Fruit fly (Drosophila melanogaster) whole organism, embryonic: ENCODE measurements around the gene CG18766.

ENCODE experiments used
- B-H2 ChIP-seq: fragments of 200-800 bp; sonication (Bioruptor generic); optimal IDR thresholded peaks from 2 replicates; lab custom pipeline; 2018; ENCODE audit warnings: missing biosample characterization, mild to moderate bottlenecking, missing genetic modification characterization
- CG11456 ChIP-seq: fragments of 200-800 bp; sonication (Bioruptor generic); IDR thresholded peaks from 3 replicates; pipeline ENCODE4 v1.3.6; 2022; ENCODE audit warnings: missing biosample characterization, missing genetic modification characterization
- CG12071 ChIP-seq: fragments of 200-800 bp; sonication (Bioruptor generic); optimal IDR thresholded peaks from 3 replicates; lab custom pipeline; 2018; ENCODE audit warnings: missing biosample characterization, mild to moderate bottlenecking, missing genetic modification characterization
- CG12219 ChIP-seq: fragments of 200-800 bp; sonication (Bioruptor generic); optimal IDR thresholded peaks from 3 replicates; lab custom pipeline; 2018; ENCODE audit warnings: missing biosample characterization, mild to moderate bottlenecking, missing genetic modification characterization
- CG12299 ChIP-seq: fragments of 200-800 bp; sonication (Bioruptor generic); optimal IDR thresholded peaks from 2 replicates; lab custom pipeline; 2018; ENCODE audit warnings: missing biosample characterization, mild to moderate bottlenecking, missing genetic modification characterization
- CG12744 ChIP-seq: fragments of 200-800 bp; sonication (Bioruptor generic); optimal IDR thresholded peaks from 2 replicates; lab custom pipeline; 2016; ENCODE audit warnings: missing biosample characterization, missing genetic modification characterization
- CG13624 ChIP-seq: fragments of 200-800 bp; sonication (Bioruptor generic); optimal IDR thresholded peaks from 2 replicates; lab custom pipeline; 2016; ENCODE audit warnings: missing biosample characterization, missing genetic modification characterization
- CG14860 ChIP-seq: fragments of 200-800 bp; sonication (Bioruptor generic); IDR thresholded peaks from 3 replicates; pipeline ENCODE4 v1.3.6; 2022; ENCODE audit warnings: missing biosample characterization, missing genetic modification characterization; ENCODE audit not compliant: partially characterized antibody
- CG1529 ChIP-seq: fragments of 200-800 bp; sonication (Bioruptor generic); optimal IDR thresholded peaks from 3 replicates; lab custom pipeline; 2018; ENCODE audit warnings: missing biosample characterization, missing genetic modification characterization
- CG16813 ChIP-seq: fragments of 200-800 bp; sonication (Bioruptor generic); IDR thresholded peaks from 3 replicates; pipeline ENCODE4 v1.3.6; 2022; ENCODE audit warnings: missing biosample characterization, missing genetic modification characterization; ENCODE audit not compliant: partially characterized antibody
- CG17829 ChIP-seq: fragments of 200-800 bp; optimal IDR thresholded peaks from 2 replicates; lab custom pipeline; 2019; ENCODE audit warnings: missing biosample characterization, mild to moderate bottlenecking, missing genetic modification characterization, moderate library complexity
- CG17912 ChIP-seq: fragments of 200-800 bp; sonication (Bioruptor generic); optimal IDR thresholded peaks from 2 replicates; lab custom pipeline; 2018; ENCODE audit warnings: missing biosample characterization, mild to moderate bottlenecking, missing genetic modification characterization
- CG32767 ChIP-seq: fragments of 200-800 bp; sonication (Bioruptor generic); IDR thresholded peaks from 2 replicates; pipeline ENCODE4 v1.3.6; 2022; ENCODE audit warnings: missing biosample characterization, missing genetic modification characterization
- CG3838 ChIP-seq: fragments of 200-800 bp; sonication (Bioruptor generic); optimal IDR thresholded peaks from 3 replicates; lab custom pipeline; 2016; ENCODE audit warnings: missing biosample characterization, missing genetic modification characterization
- CG4404 ChIP-seq: fragments of 200-800 bp; sonication (Bioruptor generic); IDR thresholded peaks from 2 replicates; pipeline ENCODE4 v1.3.6; 2022; ENCODE audit warnings: missing biosample characterization, missing genetic modification characterization
- CG6683 ChIP-seq: fragments of 200-800 bp; sonication (Bioruptor generic); optimal IDR thresholded peaks from 2 replicates; lab custom pipeline; 2017; ENCODE audit warnings: missing biosample characterization, mild to moderate bottlenecking, missing genetic modification characterization, missing genetic modification reagents
- CG6791 ChIP-seq: fragments of 200-800 bp; sonication (Bioruptor generic); IDR thresholded peaks from 3 replicates; pipeline ENCODE4 v1.3.6; 2022; ENCODE audit warnings: missing biosample characterization, missing genetic modification characterization; ENCODE audit not compliant: partially characterized antibody
- CG7745 ChIP-seq: fragments of 200-800 bp; sonication (Bioruptor generic); optimal IDR thresholded peaks from 2 replicates; lab custom pipeline; 2018; ENCODE audit warnings: missing biosample characterization, mild to moderate bottlenecking, missing genetic modification characterization, moderate library complexity
- CG7928 ChIP-seq: fragments of 200-800 bp; sonication (Bioruptor generic); optimal IDR thresholded peaks from 2 replicates; lab custom pipeline; 2017; ENCODE audit warnings: missing biosample characterization, mild to moderate bottlenecking, missing genetic modification characterization
- CG8089 ChIP-seq: fragments of 200-800 bp; sonication (Bioruptor generic); optimal IDR thresholded peaks from 3 replicates; lab custom pipeline; 2016; ENCODE audit warnings: missing biosample characterization, missing genetic modification characterization
- CG8388 ChIP-seq: fragments of 200-800 bp; sonication (Bioruptor generic); optimal IDR thresholded peaks from 2 replicates; lab custom pipeline; 2019; ENCODE audit warnings: missing biosample characterization, mild to moderate bottlenecking, missing genetic modification characterization, moderate library complexity
- CG8765 ChIP-seq: fragments of 200-800 bp; sonication (Bioruptor generic); IDR thresholded peaks from 2 replicates; pipeline ENCODE4 v1.3.6; 2022; ENCODE audit warnings: missing biosample characterization, missing genetic modification characterization
- CG8924 ChIP-seq: fragments of 200-800 bp; optimal IDR thresholded peaks from 3 replicates; lab custom pipeline; 2019; ENCODE audit warnings: missing biosample characterization, mild to moderate bottlenecking, missing genetic modification characterization, moderate library complexity
- Doc3 ChIP-seq: fragments of 200-800 bp; sonication (Bioruptor generic); IDR thresholded peaks from 3 replicates; pipeline ENCODE4 v1.3.6; 2022; ENCODE audit warnings: missing biosample characterization, missing genetic modification characterization; ENCODE audit not compliant: partially characterized antibody
- Hmr ChIP-seq: fragments of 200-800 bp; sonication (Bioruptor generic); optimal IDR thresholded peaks from 3 replicates; lab custom pipeline; 2017; ENCODE audit warnings: mild to moderate bottlenecking, missing biosample characterization, missing genetic modification reagents, missing genetic modification characterization
- Hr39 ChIP-seq: fragments of >200 bp; optimal IDR thresholded peaks from 2 replicates; lab custom pipeline; 2017
- Hsf ChIP-seq: fragments of 200-800 bp; sonication (Bioruptor generic); optimal IDR thresholded peaks from 3 replicates; lab custom pipeline; 2016; ENCODE audit warnings: missing biosample characterization, missing genetic modification characterization
- NFAT ChIP-seq: fragments of 200-800 bp; sonication (Bioruptor generic); IDR thresholded peaks from 2 replicates; pipeline ENCODE4 v1.3.6; 2022; ENCODE audit warnings: missing biosample characterization, missing genetic modification characterization
- Ssrp ChIP-seq: fragments of 200-800 bp; sonication (Bioruptor generic); optimal IDR thresholded peaks from 2 replicates; lab custom pipeline; 2018; ENCODE audit warnings: missing biosample characterization, mild to moderate bottlenecking, missing genetic modification characterization, moderate library complexity
- amos ChIP-seq: fragments of 200-800 bp; sonication (Bioruptor generic); IDR thresholded peaks from 2 replicates; pipeline ENCODE4 v1.3.6; 2022; ENCODE audit warnings: missing biosample characterization, missing genetic modification characterization; ENCODE audit not compliant: partially characterized antibody
- ase ChIP-seq: fragments of 200-800 bp; sonication (Bioruptor generic); IDR thresholded peaks from 3 replicates; pipeline ENCODE4 v1.3.6; 2022; ENCODE audit warnings: missing biosample characterization, missing genetic modification characterization
- cas ChIP-seq: fragments of 200-800 bp; sonication (Bioruptor generic); IDR thresholded peaks from 2 replicates; pipeline ENCODE4 v1.3.6; 2022; ENCODE audit warnings: missing biosample characterization, missing genetic modification characterization
- cg ChIP-seq: fragments of 200-800 bp; sonication (Bioruptor generic); optimal IDR thresholded peaks from 3 replicates; lab custom pipeline; 2019; ENCODE audit warnings: missing biosample characterization, mild to moderate bottlenecking, missing genetic modification characterization, moderate library complexity
- corto ChIP-seq: fragments of 200-800 bp; sonication (Bioruptor generic); optimal IDR thresholded peaks from 2 replicates; lab custom pipeline; 2016; ENCODE audit warnings: missing biosample characterization, mild to moderate bottlenecking, missing genetic modification characterization, moderate library complexity
- croc ChIP-seq: fragments of 200-800 bp; sonication (Bioruptor generic); conservative IDR thresholded peaks from 3 replicates; pipeline ENCODE4 v1.3.6; 2022; ENCODE audit warnings: missing biosample characterization, missing genetic modification characterization
- dati ChIP-seq: fragments of 200-800 bp; sonication (Bioruptor generic); IDR thresholded peaks from 2 replicates; pipeline ENCODE4 v1.3.6; 2022; ENCODE audit warnings: missing biosample characterization, missing genetic modification characterization
- fd64A ChIP-seq: fragments of 200-800 bp; sonication (Bioruptor generic); optimal IDR thresholded peaks from 3 replicates; lab custom pipeline; 2018; ENCODE audit warnings: missing biosample characterization, mild to moderate bottlenecking, missing genetic modification characterization
- gfzf ChIP-seq: fragments of 200-800 bp; sonication (Bioruptor generic); optimal IDR thresholded peaks from 2 replicates; lab custom pipeline; 2016; ENCODE audit warnings: missing biosample characterization, mild to moderate bottlenecking, missing genetic modification characterization, moderate library complexity
- gsb-n ChIP-seq: fragments of 200-800 bp; sonication (Bioruptor generic); optimal IDR thresholded peaks from 3 replicates; lab custom pipeline; 2018; ENCODE audit warnings: missing biosample characterization, mild to moderate bottlenecking, missing genetic modification characterization
- mam ChIP-seq: fragments of 200-800 bp; sonication (Bioruptor generic); optimal IDR thresholded peaks from 3 replicates; lab custom pipeline; 2016; ENCODE audit warnings: missing biosample characterization, missing genetic modification characterization
- mld ChIP-seq: fragments of 200-800 bp; sonication (Bioruptor generic); IDR thresholded peaks from 3 replicates; pipeline ENCODE4 v1.3.6; 2022; ENCODE audit warnings: missing biosample characterization, missing genetic modification characterization; ENCODE audit not compliant: partially characterized antibody
- nmo ChIP-seq: fragments of 200-800 bp; sonication (Bioruptor generic); optimal IDR thresholded peaks from 2 replicates; lab custom pipeline; 2018; ENCODE audit warnings: missing biosample characterization, mild to moderate bottlenecking, missing genetic modification characterization, moderate library complexity
- odd ChIP-seq: fragments of 200-800 bp; sonication (Bioruptor generic); optimal IDR thresholded peaks from 2 replicates; lab custom pipeline; 2017; ENCODE audit warnings: missing biosample characterization, mild to moderate bottlenecking, missing genetic modification characterization
- onecut ChIP-seq: fragments of 200-800 bp; sonication (Bioruptor generic); IDR thresholded peaks from 2 replicates; pipeline ENCODE4 v1.3.6; 2022; ENCODE audit warnings: missing biosample characterization, missing genetic modification characterization
- run ChIP-seq: fragments of 200-800 bp; sonication (Bioruptor generic); optimal IDR thresholded peaks from 3 replicates; lab custom pipeline; 2018; ENCODE audit warnings: missing biosample characterization, mild to moderate bottlenecking, missing genetic modification characterization
- shn ChIP-seq: fragments of 200-800 bp; sonication (Bioruptor generic); optimal IDR thresholded peaks from 3 replicates; lab custom pipeline; 2016; ENCODE audit warnings: missing biosample characterization, missing genetic modification characterization
- sim ChIP-seq: fragments of 200-800 bp; sonication (Bioruptor generic); IDR thresholded peaks from 2 replicates; pipeline ENCODE4 v1.3.6; 2022; ENCODE audit warnings: missing biosample characterization, missing genetic modification characterization
- sqz ChIP-seq: fragments of 200-800 bp; sonication (Bioruptor generic); optimal IDR thresholded peaks from 3 replicates; lab custom pipeline; 2018; ENCODE audit warnings: missing biosample characterization, mild to moderate bottlenecking, missing genetic modification characterization
- yki ChIP-seq: fragments of >200 bp; optimal IDR thresholded peaks from 3 replicates; lab custom pipeline; 2018

The CG18766 gene

dm6 chr3R:27281022-27281810 lies 36.2 kb upstream of the CG18766 start (continued):
- TF ChIP-seq run (tag; lab: Kevin White, UChicago): peak; percentile 89
- TF ChIP-seq CG7745: no peak
- TF ChIP-seq mam (GFP tag; lab: Kevin White, UChicago): peak; percentile 96
- peak; percentile 96 for TF ChIP-seq ase (GFP tag; lab: Robert Waterston, UW)
- peak; percentile 91 for TF ChIP-seq sim (GFP tag; lab: Robert Waterston, UW)
- peak; percentile 92 for TF ChIP-seq CG8765 (GFP tag; lab: Robert Waterston, UW)
- TF ChIP-seq CG17912 (GFP tag; lab: Kevin White, UChicago): peak; percentile 30
- peak; percentile 97 for TF ChIP-seq CG32767 (GFP tag; lab: Robert Waterston, UW)
- peak; percentile 94 for TF ChIP-seq cg
- TF ChIP-seq CG12219 (GFP tag; lab: Kevin White, UChicago): peak; percentile 97
- peak; percentile 97 for TF ChIP-seq CG12071 (GFP tag; lab: Kevin White, UChicago)
- TF ChIP-seq Hr39: no peak
- peak; percentile 91 for TF ChIP-seq cas (GFP tag; lab: Robert Waterston, UW)
- TF ChIP-seq croc: peak; percentile 89
- TF ChIP-seq CG8089 (GFP tag; lab: Kevin White, UChicago): peak; percentile 91
- TF ChIP-seq corto (GFP tag; lab: Kevin White, UChicago): peak; percentile 80
- peak; percentile 92 for TF ChIP-seq CG1529 (GFP tag; lab: Kevin White, UChicago)
- peak; percentile 51; the same call in 2 of the 3 replicates for TF ChIP-seq CG16813 (GFP tag; lab: Robert Waterston, UW)
- TF ChIP-seq CG17829 (tag; lab: Kevin White, UChicago): peak; percentile 87
- TF ChIP-seq B-H2 (GFP tag; lab: Kevin White, UChicago): peak; percentile 73
- TF ChIP-seq CG14860: peak; percentile 63
- TF ChIP-seq CG8924 (tag; lab: Kevin White, UChicago): peak; percentile 93
- TF ChIP-seq amos (GFP tag; lab: Robert Waterston, UW): peak; percentile 56; the same call in 1 of the 2 replicates
- peak; percentile 77 for TF ChIP-seq CG7928 (GFP tag; lab: Kevin White, UChicago)
- TF ChIP-seq odd (GFP tag; lab: Kevin White, UChicago): peak; percentile 93
- TF ChIP-seq NFAT (GFP tag; lab: Robert Waterston, UW): peak; percentile 97
- peak; percentile 92 for TF ChIP-seq gsb-n (tag; lab: Kevin White, UChicago)
- TF ChIP-seq CG4404 (GFP tag; lab: Robert Waterston, UW): peak; percentile 85
- peak; percentile 86 for TF ChIP-seq CG3838
- peak; percentile 88 for TF ChIP-seq CG12299
- peak; percentile 93 for TF ChIP-seq onecut (GFP tag; lab: Robert Waterston, UW)
- peak; percentile 96 for TF ChIP-seq CG11456
- TF ChIP-seq CG8388: peak; percentile 90
- TF ChIP-seq CG6683 (GFP tag; lab: Kevin White, UChicago): peak; percentile 91
- TF ChIP-seq Hmr (GFP tag; lab: Kevin White, UChicago): peak; percentile 98
- peak; percentile 77; the same call in 2 of the 3 replicates for TF ChIP-seq CG6791
- peak; percentile 96 for TF ChIP-seq shn (GFP tag; lab: Kevin White, UChicago)
- peak; percentile 90 for TF ChIP-seq CG12744 (GFP tag; lab: Kevin White, UChicago)
- peak; percentile 95 for TF ChIP-seq CG13624
- peak; percentile 92 for TF ChIP-seq fd64A (GFP tag; lab: Kevin White, UChicago)
- 0 out of 3 replicates have a peak, but pooled peaks have one; percentile 25 for TF ChIP-seq Doc3 (GFP tag; lab: Robert Waterston, UW)
- TF ChIP-seq dati: peak; percentile 94
- peak; percentile 94 for TF ChIP-seq nmo (GFP tag; lab: Kevin White, UChicago)
- peak; percentile 75 for TF ChIP-seq sqz (GFP tag; lab: Kevin White, UChicago)
- peak; percentile 96 for TF ChIP-seq Hsf (GFP tag; lab: Kevin White, UChicago)
- TF ChIP-seq yki (lab: Kevin White, UChicago): peak; percentile 54
- peak; percentile 91 for TF ChIP-seq Ssrp (tag; lab: Kevin White, UChicago)
- no peak for TF ChIP-seq mld (GFP tag; lab: Robert Waterston, UW)
- TF ChIP-seq gfzf: no peak
